Worm (Caenorhabditis elegans) whole organism, L4 larva: Measurements from ENCODE around the gene mec-10.

Experiments
- F10B5.3 ChIP-seq: sonication (generic microtip); optimal IDR thresholded peaks from 2 replicates; lab custom pipeline; 2016; ENCODE audit warnings: mild to moderate bottlenecking, missing genetic modification characterization, missing compliant biosample characterization
- F26F4.8 ChIP-seq: fragments of 200-800 bp; sonication (Bioruptor generic); conservative IDR thresholded peaks from 2 replicates; pipeline ENCODE4 v1.3.6; 2022; ENCODE audit warnings: missing genetic modification characterization, missing compliant biosample characterization
- F44E2.7 ChIP-seq: fragments of 200-800 bp; sonication (Bioruptor generic); IDR thresholded peaks from 2 replicates; pipeline ENCODE4 v2.1.2; 2022; ENCODE audit warnings: missing genetic modification characterization, missing compliant biosample characterization
- Y75B8A.6 ChIP-seq: fragments of 200-800 bp; sonication (Bioruptor generic); IDR thresholded peaks from 2 replicates; pipeline ENCODE4 v1.3.6; 2022; ENCODE audit warnings: missing genetic modification reagents, missing genetic modification characterization, missing compliant biosample characterization
- ZK546.5 ChIP-seq, 2 experiments: sonication (generic microtip); optimal IDR thresholded peaks; 2 replicates each; lab custom pipeline; 2017; ENCODE audit warnings: missing biosample characterization in 2 of 2, missing genetic modification characterization in 2 of 2
- aha-1 ChIP-seq: fragments of 150-350 bp; peaks from one replicate; lab custom pipeline; 2014; ENCODE audit warnings: missing biosample characterization, missing genetic modification characterization
- aly-2 ChIP-seq: sonication (generic microtip); optimal IDR thresholded peaks from 2 replicates; lab custom pipeline; 2018; ENCODE audit warnings: missing biosample characterization, missing genetic modification characterization
- ama-1 ChIP-seq: fragments of 150-350 bp; optimal IDR thresholded peaks from 2 replicates; lab custom pipeline; 2014; ENCODE audit warnings: inconsistent platforms, mixed read lengths
- ceh-20 ChIP-seq: fragments of 200-800 bp; sonication (Bioruptor generic); IDR thresholded peaks from 2 replicates; pipeline ENCODE4 v1.3.6; 2022; ENCODE audit warnings: missing genetic modification reagents, missing genetic modification characterization, missing compliant biosample characterization
- ceh-28 ChIP-seq: fragments of 150-350 bp; optimal IDR thresholded peaks from 2 replicates; lab custom pipeline; 2014; ENCODE audit warnings: missing biosample characterization, missing genetic modification reagents, missing genetic modification characterization
- ceh-44 ChIP-seq: fragments of 200-800 bp; sonication (Bioruptor generic); IDR thresholded peaks from 2 replicates; pipeline ENCODE4 v1.3.6; 2022; ENCODE audit warnings: missing genetic modification reagents, missing genetic modification characterization, missing compliant biosample characterization
- cey-2 ChIP-seq: sonication (generic microtip); optimal IDR thresholded peaks from 3 replicates; lab custom pipeline; 2017; ENCODE audit warnings: missing genetic modification characterization, mild to moderate bottlenecking, missing compliant biosample characterization, antibody characterized with exemption, borderline replicate concordance; ENCODE audit not compliant: insufficient read depth
- daf-12 ChIP-seq: fragments of 150-350 bp; optimal IDR thresholded peaks from 2 replicates; lab custom pipeline; 2014; ENCODE audit warnings: missing biosample characterization, missing genetic modification reagents, missing genetic modification characterization
- daf-8 ChIP-seq: fragments of 200-800 bp; sonication (Bioruptor generic); IDR thresholded peaks from 2 replicates; pipeline ENCODE4 v1.3.6; 2022; ENCODE audit warnings: missing genetic modification characterization, missing compliant biosample characterization
- dmd-6 ChIP-seq: fragments of 200-800 bp; sonication (Bioruptor generic); IDR thresholded peaks from 2 replicates; pipeline ENCODE4 v1.3.6; 2022; ENCODE audit warnings: missing genetic modification reagents, missing genetic modification characterization, missing compliant biosample characterization
- dmd-9 ChIP-seq: fragments of 200-800 bp; sonication (Bioruptor generic); IDR thresholded peaks from 2 replicates; pipeline ENCODE4 v1.3.6; 2022; ENCODE audit warnings: missing genetic modification reagents, missing genetic modification characterization, missing compliant biosample characterization
- dpl-1 ChIP-seq: fragments of 150-350 bp; optimal IDR thresholded peaks from 2 replicates; lab custom pipeline; 2014; ENCODE audit warnings: missing biosample characterization, missing genetic modification reagents, missing genetic modification characterization
- egl-43 ChIP-seq: fragments of 200-800 bp; sonication (Bioruptor generic); IDR thresholded peaks from 2 replicates; pipeline ENCODE4 v1.3.6; 2022; ENCODE audit warnings: missing genetic modification reagents, missing genetic modification characterization, missing compliant biosample characterization
- fos-1 ChIP-seq: fragments of 150-350 bp; optimal IDR thresholded peaks from 2 replicates; lab custom pipeline; 2014; ENCODE audit warnings: missing biosample characterization, missing genetic modification characterization
- gei-8 ChIP-seq: fragments of 200-800 bp; sonication (Bioruptor generic); optimal IDR thresholded peaks from 2 replicates; lab custom pipeline; 2018; ENCODE audit warnings: mild to moderate bottlenecking, missing genetic modification characterization, missing compliant biosample characterization
- hmg-1.1 ChIP-seq: fragments of 200-800 bp; sonication (Bioruptor generic); IDR thresholded peaks from 2 replicates; pipeline ENCODE4 v1.3.6; 2022; ENCODE audit warnings: missing genetic modification reagents, missing genetic modification characterization, missing compliant biosample characterization
- lim-7 ChIP-seq: fragments of 200-800 bp; sonication (Bioruptor generic); IDR thresholded peaks from 2 replicates; pipeline ENCODE4 v1.3.6; 2022; ENCODE audit warnings: missing genetic modification characterization, missing compliant biosample characterization
- lin-1 ChIP-seq: fragments of 200-800 bp; sonication (Bioruptor generic); IDR thresholded peaks from 2 replicates; pipeline ENCODE4 v1.3.6; 2022; ENCODE audit warnings: missing genetic modification reagents, missing genetic modification characterization, missing compliant biosample characterization
- lin-15B ChIP-seq: fragments of 150-350 bp; sonication (generic microtip); optimal IDR thresholded peaks from 3 replicates; lab custom pipeline; 2014; ENCODE audit warnings: missing biosample characterization, missing genetic modification characterization
- lin-29 ChIP-seq: fragments of 200-800 bp; sonication (Bioruptor generic); IDR thresholded peaks from 2 replicates; pipeline ENCODE4 v1.3.6; 2022; ENCODE audit warnings: missing genetic modification reagents, missing genetic modification characterization, missing compliant biosample characterization
- lin-39 ChIP-seq: fragments of 150-350 bp; optimal IDR thresholded peaks from 2 replicates; lab custom pipeline; 2014; ENCODE audit warnings: missing biosample characterization, missing genetic modification reagents, missing genetic modification characterization
- lir-3 ChIP-seq: sonication (generic microtip); optimal IDR thresholded peaks from 2 replicates; lab custom pipeline; 2016; ENCODE audit warnings: mild to moderate bottlenecking, missing genetic modification characterization, missing compliant biosample characterization
- lsy-2 ChIP-seq, 2 experiments: fragments of 150-350 bp in 1 of 2; sonication (generic microtip) in 1 of 2; optimal IDR thresholded peaks; 2 replicates each; lab custom pipeline; 2014 to 2017; ENCODE audit warnings: missing biosample characterization in 2 of 2, missing genetic modification characterization in 2 of 2
- mdl-1 ChIP-seq, 2 experiments: fragments of 150-350 bp in 1 of 2; sonication (generic microtip) in 1 of 2; optimal IDR thresholded peaks; 2 replicates each; lab custom pipeline; 2014 to 2017; ENCODE audit warnings: missing biosample characterization in 2 of 2, missing genetic modification characterization in 2 of 2
- mdt-29 ChIP-seq: fragments of 200-800 bp; sonication (Bioruptor generic); IDR thresholded peaks from 2 replicates; pipeline ENCODE4 v1.3.6; 2022; ENCODE audit warnings: missing genetic modification reagents, missing genetic modification characterization, missing compliant biosample characterization
- mes-2 ChIP-seq: sonication (generic microtip); optimal IDR thresholded peaks from 2 replicates; lab custom pipeline; 2016; ENCODE audit warnings: missing genotype, mild to moderate bottlenecking, missing genetic modification characterization, missing compliant biosample characterization; ENCODE audit not compliant: poor library complexity, severe bottlenecking
- mxl-3 ChIP-seq: fragments of 200-800 bp; sonication (Bioruptor generic); optimal IDR thresholded peaks from 2 replicates; lab custom pipeline; 2018; ENCODE audit warnings: mild to moderate bottlenecking, missing genetic modification characterization, missing compliant biosample characterization
- nhr-102 ChIP-seq: sonication (generic microtip); optimal IDR thresholded peaks from 2 replicates; lab custom pipeline; 2016; ENCODE audit warnings: mild to moderate bottlenecking, missing genetic modification characterization, moderate library complexity, missing compliant biosample characterization
- nhr-111 ChIP-seq: fragments of 200-800 bp; sonication (Bioruptor generic); optimal IDR thresholded peaks from 2 replicates; lab custom pipeline; 2018; ENCODE audit warnings: mild to moderate bottlenecking, missing genetic modification characterization, missing compliant biosample characterization
- nhr-237 ChIP-seq: sonication (generic microtip); optimal IDR thresholded peaks from 2 replicates; lab custom pipeline; 2017; ENCODE audit warnings: missing biosample characterization, missing genetic modification characterization
- nhr-28 ChIP-seq: fragments of 150-350 bp; optimal IDR thresholded peaks from 2 replicates; lab custom pipeline; 2014; ENCODE audit warnings: missing biosample characterization, missing genetic modification characterization
- nhr-48 ChIP-seq: sonication (generic microtip); optimal IDR thresholded peaks from 2 replicates; lab custom pipeline; 2016; ENCODE audit warnings: mild to moderate bottlenecking, missing genetic modification characterization, missing compliant biosample characterization
- nhr-6 ChIP-seq: fragments of 150-350 bp; optimal IDR thresholded peaks from 2 replicates; lab custom pipeline; 2014; ENCODE audit warnings: missing biosample characterization, missing genetic modification characterization
- nhr-76 ChIP-seq: fragments of 150-350 bp; optimal IDR thresholded peaks from 2 replicates; lab custom pipeline; 2014; ENCODE audit warnings: missing biosample characterization, missing genetic modification characterization
- pha-4 ChIP-seq, 2 experiments: fragments of 150-350 bp in 1 of 2; fragments of 200-800 bp in 1 of 2; sonication (Bioruptor generic) in 1 of 2; IDR thresholded peaks in 1 of 2; optimal IDR thresholded peaks in 1 of 2; 2 replicates each; pipeline versions ENCODE4 v1.3.6 to Lab custom; 2014 to 2022; ENCODE audit warnings: missing genetic modification characterization in 2 of 2, missing genetic modification reagents in 2 of 2, missing biosample characterization in 1 of 2, missing compliant biosample characterization in 1 of 2
- php-3 ChIP-seq: fragments of 200-800 bp; sonication (Bioruptor generic); IDR thresholded peaks from 2 replicates; pipeline ENCODE4 v1.3.6; 2022; ENCODE audit warnings: missing genetic modification reagents, missing genetic modification characterization, missing compliant biosample characterization
- pqm-1 ChIP-seq: sonication (generic microtip); optimal IDR thresholded peaks from 2 replicates; lab custom pipeline; 2017; ENCODE audit warnings: missing biosample characterization, missing genetic modification characterization
- sdz-12 ChIP-seq: fragments of 200-800 bp; sonication (Bioruptor generic); optimal IDR thresholded peaks from 2 replicates; lab custom pipeline; 2018; ENCODE audit warnings: mild to moderate bottlenecking, missing genetic modification characterization, missing compliant biosample characterization
- snpc-1.2 ChIP-seq: fragments of 200-800 bp; sonication (Bioruptor generic); IDR thresholded peaks from 2 replicates; pipeline ENCODE4 v1.3.6; 2022; ENCODE audit warnings: missing genetic modification reagents, missing genetic modification characterization, missing compliant biosample characterization
- spr-1 ChIP-seq: sonication (generic microtip); optimal IDR thresholded peaks from 2 replicates; lab custom pipeline; 2016; ENCODE audit warnings: mild to moderate bottlenecking, missing genetic modification characterization, missing compliant biosample characterization
- tag-97 ChIP-seq: fragments of 200-800 bp; sonication (Bioruptor generic); IDR thresholded peaks from 2 replicates; pipeline ENCODE4 v1.3.6; 2022; ENCODE audit warnings: missing genetic modification characterization, missing compliant biosample characterization
- tra-1 ChIP-seq: fragments of 200-800 bp; sonication (Bioruptor generic); IDR thresholded peaks from 2 replicates; pipeline ENCODE4 v1.3.6; 2022; ENCODE audit warnings: missing genetic modification reagents, missing genetic modification characterization, missing compliant biosample characterization
- unc-130 ChIP-seq: sonication (generic microtip); optimal IDR thresholded peaks from 2 replicates; lab custom pipeline; 2016; ENCODE audit warnings: missing genetic modification reagents, missing genetic modification characterization, missing compliant biosample characterization
- unc-39 ChIP-seq: sonication (generic microtip); optimal IDR thresholded peaks from 2 replicates; lab custom pipeline; 2017; ENCODE audit warnings: missing biosample characterization, missing genetic modification characterization
- zfp-2 ChIP-seq: sonication (generic microtip); optimal IDR thresholded peaks from 2 replicates; lab custom pipeline; 2016; ENCODE audit warnings: mild to moderate bottlenecking, missing genetic modification characterization, missing compliant biosample characterization
- zip-2 ChIP-seq: fragments of 150-350 bp; optimal IDR thresholded peaks from 2 replicates; lab custom pipeline; 2014; ENCODE audit warnings: missing biosample characterization, missing genetic modification characterization

mec-10 gene

ce11 chrX:8440001-8440735 lies 29.9 kb downstream of the mec-10 start:
- TF ChIP-seq fos-1, result no peak
- TF ChIP-seq pha-4 (GFP tag; IDR thresholded peaks at IDR 0.05; lab: Robert Waterston, UW), result no peak
- TF ChIP-seq pha-4 (tag; optimal IDR thresholded peaks at IDR 0.05; lab: Kevin White, UChicago), result no peak
- TF ChIP-seq dpl-1, result no peak
- TF ChIP-seq lir-3 (tag; lab: Kevin White, UChicago), result no peak
- TF ChIP-seq F26F4.8 (GFP tag; lab: Robert Waterston, UW), result no peak
- TF ChIP-seq daf-8 (GFP tag; lab: Robert Waterston, UW), result no peak
- TF ChIP-seq lin-15B, result no peak
- no peak for TF ChIP-seq cey-2
- no peak for TF ChIP-seq unc-39 (tag; lab: Kevin White, UChicago)
- no peak for TF ChIP-seq lsy-2 (tag; optimal IDR thresholded peaks at IDR 0.05; lab: Kevin White, UChicago)
- peak in 1 of 2 experiments; percentile 13 for TF ChIP-seq mdl-1 (tag; optimal IDR thresholded peaks at IDR 0.05; lab: Kevin White, UChicago)
- no peak for TF ChIP-seq nhr-6 (tag; lab: Kevin White, UChicago)
- no peak for TF ChIP-seq hmg-1.1
- TF ChIP-seq snpc-1.2 (GFP tag; lab: Robert Waterston, UW), result no peak
- no peak for TF ChIP-seq ceh-28 (tag; lab: Kevin White, UChicago)
- peak; percentile 47 for TF ChIP-seq nhr-28 (tag; lab: Kevin White, UChicago)
- no peak for TF ChIP-seq ceh-44 (GFP tag; lab: Robert Waterston, UW)
- TF ChIP-seq dmd-9 (GFP tag; lab: Robert Waterston, UW), result no peak
- no peak for TF ChIP-seq aly-2 (tag; lab: Kevin White, UChicago)
- TF ChIP-seq tag-97, result no peak
- TF ChIP-seq F44E2.7 (GFP tag; lab: Robert Waterston, UW), result no peak
- TF ChIP-seq nhr-237 (tag; lab: Kevin White, UChicago), result no peak
- no peak for TF ChIP-seq zfp-2 (tag; lab: Kevin White, UChicago)
- no peak for TF ChIP-seq zip-2 (tag; lab: Kevin White, UChicago)
- no peak for TF ChIP-seq nhr-76
- no peak for TF ChIP-seq F10B5.3
- TF ChIP-seq aha-1 (tag; lab: Kevin White, UChicago), result peak; percentile 23
- no peak for TF ChIP-seq spr-1
- peak; percentile 75 for TF ChIP-seq dmd-6 (GFP tag; lab: Robert Waterston, UW)
- TF ChIP-seq ama-1 (lab: Kevin White, UChicago), result no peak
- TF ChIP-seq egl-43 (GFP tag; lab: Robert Waterston, UW), result no peak
- TF ChIP-seq sdz-12 (GFP tag; lab: Kevin White, UChicago), result no peak
- TF ChIP-seq lin-1, result no peak
- TF ChIP-seq ceh-20 (GFP tag; lab: Robert Waterston, UW), result no peak
- no peak for TF ChIP-seq ZK546.5 (tag; optimal IDR thresholded peaks at IDR 0.05; lab: Kevin White, UChicago)
- TF ChIP-seq gei-8 (GFP tag; lab: Kevin White, UChicago), result no peak
- 0 out of 2 replicates have a peak, but pooled peaks have one; percentile 40 for TF ChIP-seq tra-1
- TF ChIP-seq nhr-48 (tag; lab: Kevin White, UChicago), result peak; percentile 45
- no peak for TF ChIP-seq daf-12 (tag; lab: Kevin White, UChicago)
- no peak for TF ChIP-seq nhr-111 (GFP tag; lab: Kevin White, UChicago)
- no peak for TF ChIP-seq lin-29 (GFP tag; lab: Robert Waterston, UW)
- no peak for TF ChIP-seq unc-130 (GFP tag; lab: Kevin White, UChicago)
- TF ChIP-seq mes-2 (tag; lab: Kevin White, UChicago), result no peak
- peak; percentile 14 for TF ChIP-seq mxl-3 (GFP tag; lab: Kevin White, UChicago)
- no peak for TF ChIP-seq nhr-102
- no peak for TF ChIP-seq pqm-1 (tag; lab: Kevin White, UChicago)
- TF ChIP-seq lim-7 (GFP tag; lab: Robert Waterston, UW), result no peak
- no peak for TF ChIP-seq mdt-29 (GFP tag; lab: Robert Waterston, UW)
- 0 out of 2 replicates have a peak, but pooled peaks have one; percentile 37 for TF ChIP-seq php-3 (GFP tag; lab: Robert Waterston, UW)
- no peak for TF ChIP-seq Y75B8A.6
- TF ChIP-seq lin-39 (tag; lab: Kevin White, UChicago), result no peak
